Worm (Caenorhabditis elegans) whole organism, early embryonic: ENCODE data around the gene fbxa-105.

Source experiments
- aly-1 ChIP-seq: sonication (generic microtip); optimal IDR thresholded peaks from 2 replicates; lab custom pipeline; 2016; ENCODE audit warnings: missing genetic modification characterization, missing compliant biosample characterization
- ama-1 ChIP-seq: fragments of 150-350 bp; optimal IDR thresholded peaks from 2 replicates; lab custom pipeline; 2014
- ets-7 ChIP-seq: sonication (generic microtip); optimal IDR thresholded peaks from 2 replicates; lab custom pipeline; 2016; ENCODE audit warnings: missing genotype, missing genetic modification characterization, missing compliant biosample characterization
- hmbx-1 ChIP-seq: sonication (generic microtip); optimal IDR thresholded peaks from 2 replicates; lab custom pipeline; 2016; ENCODE audit warnings: mild to moderate bottlenecking, missing genetic modification characterization, missing compliant biosample characterization
- pes-1 ChIP-seq: fragments of 200-800 bp; sonication (Bioruptor generic); IDR thresholded peaks from 2 replicates; pipeline ENCODE4 v1.3.6; 2022; ENCODE audit warnings: missing genetic modification reagents, missing genetic modification characterization, missing compliant biosample characterization
- tbx-11 ChIP-seq: fragments of 200-800 bp; sonication (Bioruptor generic); IDR thresholded peaks from 2 replicates; pipeline ENCODE4 v1.3.6; 2022; ENCODE audit warnings: missing genetic modification characterization, missing compliant biosample characterization

DNA sequence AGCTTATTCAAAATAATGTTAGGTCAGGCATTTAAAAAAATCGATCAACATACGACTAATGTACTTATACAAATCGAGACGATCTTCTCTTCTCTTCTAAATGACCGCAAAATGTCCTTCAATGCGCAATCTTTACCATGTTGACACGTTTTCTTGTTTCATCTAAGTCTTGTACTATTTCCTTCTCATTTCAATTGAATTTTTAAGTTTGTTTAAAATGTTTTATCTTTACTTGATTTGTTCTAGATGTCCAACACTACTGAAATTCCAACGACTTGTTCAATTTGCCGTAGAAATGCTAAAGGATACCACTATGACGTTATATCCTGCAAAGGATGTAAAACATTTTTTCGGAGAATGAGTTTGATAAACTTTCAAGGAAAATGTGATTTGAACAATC lies 49.9 kb downstream of the fbxa-105 start, which contains the start of the genes nhr-263 and nhr-148:
- no peak for TF ChIP-seq tbx-11 (GFP tag; lab: Robert Waterston, UW)
- no peak for TF ChIP-seq ama-1
- no peak for TF ChIP-seq aly-1
- TF ChIP-seq hmbx-1 = no peak
- TF ChIP-seq ets-7 (tag; lab: Kevin White, UChicago) = no peak
- TF ChIP-seq pes-1 (GFP tag; lab: Robert Waterston, UW) = no peak
